Fruit fly (Drosophila melanogaster) whole organism, embryonic: Measurements from ENCODE around the gene Vps8.

ENCODE experiments used
- Adf1 ChIP-seq: fragments of 200-800 bp; sonication (Bioruptor generic); IDR thresholded peaks from 2 replicates; pipeline ENCODE4 v1.3.6; 2022; ENCODE audit warnings: missing biosample characterization, missing genetic modification characterization
- Antp ChIP-seq: fragments of 200-800 bp; sonication (Bioruptor generic); optimal IDR thresholded peaks from 3 replicates; lab custom pipeline; 2016; ENCODE audit warnings: missing biosample characterization, missing genetic modification characterization
- CG10147 ChIP-seq: fragments of 200-800 bp; sonication (Bioruptor generic); optimal IDR thresholded peaks from 2 replicates; lab custom pipeline; 2019; ENCODE audit warnings: missing biosample characterization, mild to moderate bottlenecking, missing genetic modification characterization, moderate library complexity
- CG10462 ChIP-seq: fragments of 200-800 bp; sonication (Bioruptor generic); optimal IDR thresholded peaks from 2 replicates; lab custom pipeline; 2016; ENCODE audit warnings: missing biosample characterization, missing genetic modification characterization
- CG10959 ChIP-seq: fragments of 200-800 bp; sonication (Bioruptor generic); IDR thresholded peaks from 2 replicates; pipeline ENCODE4 v1.3.6; 2022; ENCODE audit warnings: missing biosample characterization, missing genetic modification characterization
- CG11247 ChIP-seq: fragments of 200-800 bp; sonication (Bioruptor generic); IDR thresholded peaks from 2 replicates; pipeline ENCODE4 v1.3.6; 2022; ENCODE audit warnings: missing biosample characterization, missing genetic modification characterization
- CG1603 ChIP-seq: fragments of 200-800 bp; sonication (Bioruptor generic); optimal IDR thresholded peaks from 2 replicates; lab custom pipeline; 2019; ENCODE audit warnings: missing biosample characterization, mild to moderate bottlenecking, missing genetic modification characterization, moderate library complexity
- CG31441 ChIP-seq: fragments of 200-800 bp; sonication (Bioruptor generic); IDR thresholded peaks from 2 replicates; pipeline ENCODE4 v1.3.6; 2022; ENCODE audit warnings: missing biosample characterization, missing genetic modification characterization
- CG3281 ChIP-seq: fragments of 200-800 bp; sonication (Bioruptor generic); optimal IDR thresholded peaks from 3 replicates; lab custom pipeline; 2017; ENCODE audit warnings: missing biosample characterization, mild to moderate bottlenecking, missing genetic modification characterization
- CG34224 ChIP-seq: fragments of 200-800 bp; sonication (Bioruptor generic); IDR thresholded peaks from 3 replicates; pipeline ENCODE4 v1.3.6; 2022; ENCODE audit warnings: missing biosample characterization, missing genetic modification characterization; ENCODE audit not compliant: partially characterized antibody
- CG34376 ChIP-seq: fragments of 200-800 bp; sonication (Bioruptor generic); optimal IDR thresholded peaks from 2 replicates; lab custom pipeline; 2018; ENCODE audit warnings: missing biosample characterization, mild to moderate bottlenecking, missing genetic modification characterization
- CG4854 ChIP-seq: fragments of 200-800 bp; sonication (Bioruptor generic); optimal IDR thresholded peaks from 2 replicates; lab custom pipeline; 2016; ENCODE audit warnings: missing biosample characterization, missing genetic modification characterization, inconsistent platforms
- CG6272 ChIP-seq: fragments of 200-800 bp; sonication (Bioruptor generic); IDR thresholded peaks from 2 replicates; pipeline ENCODE4 v1.3.6; 2022; ENCODE audit warnings: missing biosample characterization, missing genetic modification characterization
- CG6813 ChIP-seq: fragments of 200-800 bp; sonication (Bioruptor generic); optimal IDR thresholded peaks from 2 replicates; lab custom pipeline; 2017; ENCODE audit warnings: missing biosample characterization, missing genetic modification characterization, mild to moderate bottlenecking, moderate library complexity, missing genetic modification reagents
- CG8388 ChIP-seq: fragments of 200-800 bp; sonication (Bioruptor generic); optimal IDR thresholded peaks from 2 replicates; lab custom pipeline; 2019; ENCODE audit warnings: missing biosample characterization, mild to moderate bottlenecking, missing genetic modification characterization, moderate library complexity
- CTCF ChIP-seq: fragments of 200-800 bp; sonication (Bioruptor generic); optimal IDR thresholded peaks from 2 replicates; lab custom pipeline; 2017; ENCODE audit warnings: missing biosample characterization, mild to moderate bottlenecking, missing genetic modification characterization, moderate library complexity
- Camta ChIP-seq: fragments of 200-800 bp; sonication (Bioruptor generic); optimal IDR thresholded peaks from 2 replicates; lab custom pipeline; 2016; ENCODE audit warnings: missing biosample characterization, missing genetic modification characterization
- Chrac-16 ChIP-seq: fragments of 200-800 bp; sonication (Bioruptor generic); optimal IDR thresholded peaks from 3 replicates; lab custom pipeline; 2016; ENCODE audit warnings: missing biosample characterization, missing genetic modification characterization
- CrebB ChIP-seq: fragments of 200-800 bp; sonication (Bioruptor generic); optimal IDR thresholded peaks from 3 replicates; lab custom pipeline; 2018; ENCODE audit warnings: missing biosample characterization, mild to moderate bottlenecking, missing genetic modification characterization
- Dfd ChIP-seq, 2 experiments: fragments of >200 bp; optimal IDR thresholded peaks; 2 replicates each; lab custom pipeline; 2017; ENCODE audit warnings: missing biosample characterization in 2 of 2, missing genetic modification characterization in 2 of 2
- Doc2 ChIP-seq: fragments of 200-800 bp; sonication (Bioruptor generic); IDR thresholded peaks from 2 replicates; pipeline ENCODE4 v1.3.6; 2022; ENCODE audit warnings: missing biosample characterization, missing genetic modification characterization
- Fer1 ChIP-seq: fragments of 200-800 bp; sonication (Bioruptor generic); optimal IDR thresholded peaks from 2 replicates; lab custom pipeline; 2017; ENCODE audit warnings: missing biosample characterization, mild to moderate bottlenecking, missing genetic modification characterization
- Hmx ChIP-seq: fragments of 200-800 bp; sonication (Bioruptor generic); optimal IDR thresholded peaks from 2 replicates; lab custom pipeline; 2016; ENCODE audit warnings: missing biosample characterization, missing genetic modification characterization
- Hr3 ChIP-seq: fragments of 200-800 bp; sonication (Bioruptor generic); optimal IDR thresholded peaks from 3 replicates; lab custom pipeline; 2016; ENCODE audit warnings: missing biosample characterization, missing genetic modification characterization
- Hr51 ChIP-seq, 2 experiments: fragments of 200-800 bp; sonication (Bioruptor generic); optimal IDR thresholded peaks; 2 replicates in 1 of 2; 3 replicates in 1 of 2; lab custom pipeline; 2016 to 2018; ENCODE audit warnings: missing biosample characterization in 2 of 2, missing genetic modification characterization in 2 of 2, mild to moderate bottlenecking in 1 of 2, moderate library complexity in 1 of 2
- Lim3 ChIP-seq: fragments of 200-800 bp; sonication (Bioruptor generic); IDR thresholded peaks from 2 replicates; pipeline ENCODE4 v1.3.6; 2022; ENCODE audit warnings: missing biosample characterization, missing genetic modification characterization
- MTF-1 ChIP-seq: fragments of 200-800 bp; sonication (Bioruptor generic); optimal IDR thresholded peaks from 2 replicates; lab custom pipeline; 2018; ENCODE audit warnings: missing biosample characterization, mild to moderate bottlenecking, missing genetic modification characterization, borderline replicate concordance
- NC2α ChIP-seq: fragments of 200-800 bp; sonication (Bioruptor generic); optimal IDR thresholded peaks from 2 replicates; lab custom pipeline; 2016; ENCODE audit warnings: missing biosample characterization, missing genetic modification characterization
- Nf-YC ChIP-seq: fragments of 200-800 bp; optimal IDR thresholded peaks from 3 replicates; lab custom pipeline; 2019; ENCODE audit warnings: missing biosample characterization, mild to moderate bottlenecking, missing genetic modification characterization, moderate library complexity
- cwo ChIP-seq: fragments of 200-800 bp; sonication (Bioruptor generic); optimal IDR thresholded peaks from 3 replicates; lab custom pipeline; 2017; ENCODE audit warnings: missing biosample characterization, missing genetic modification characterization, mild to moderate bottlenecking, moderate library complexity, missing genetic modification reagents
- dpn ChIP-seq, 2 experiments: fragments of 200-800 bp; sonication (Bioruptor generic); optimal IDR thresholded peaks; 3 replicates each; lab custom pipeline; 2016; ENCODE audit warnings: missing biosample characterization in 2 of 2, missing genetic modification characterization in 2 of 2
- eve ChIP-seq, 2 experiments: fragments of >200 bp; optimal IDR thresholded peaks; 2 replicates each; lab custom pipeline; 2017; ENCODE audit warnings: missing biosample characterization in 2 of 2, missing genetic modification characterization in 2 of 2
- gce ChIP-seq: fragments of 200-800 bp; sonication (Bioruptor generic); IDR thresholded peaks from 3 replicates; pipeline ENCODE4 v1.3.6; 2022; ENCODE audit warnings: missing biosample characterization, missing genetic modification characterization
- hkb ChIP-seq, 2 experiments: fragments of 200-800 bp in 1 of 2; fragments of >200 bp in 1 of 2; sonication (Bioruptor generic) in 1 of 2; IDR thresholded peaks in 1 of 2; optimal IDR thresholded peaks in 1 of 2; 2 replicates each; pipeline versions ENCODE4 v1.3.6 to Lab custom; 2017 to 2022; ENCODE audit warnings: missing biosample characterization in 1 of 2, missing genetic modification characterization in 1 of 2
- jigr1 ChIP-seq: fragments of 200-800 bp; sonication (Bioruptor generic); IDR thresholded peaks from 3 replicates; pipeline ENCODE4 v1.3.6; 2022; ENCODE audit warnings: missing biosample characterization, missing genetic modification characterization
- jing ChIP-seq: fragments of 200-800 bp; sonication (Bioruptor generic); optimal IDR thresholded peaks from 2 replicates; lab custom pipeline; 2018; ENCODE audit warnings: missing biosample characterization, mild to moderate bottlenecking, missing genetic modification characterization
- klu ChIP-seq: fragments of 200-800 bp; sonication (Bioruptor generic); IDR thresholded peaks from 2 replicates; pipeline ENCODE4 v1.3.6; 2022; ENCODE audit warnings: missing biosample characterization, missing genetic modification characterization
- lola ChIP-seq, 3 experiments: fragments of >200 bp in 2 of 3; fragments of 200-800 bp in 1 of 3; sonication (Bioruptor generic) in 1 of 3; optimal IDR thresholded peaks; 2 replicates each; lab custom pipeline; 2017 to 2019; ENCODE audit warnings: missing biosample characterization in 3 of 3, missing genetic modification characterization in 3 of 3, mild to moderate bottlenecking in 1 of 3, moderate library complexity in 1 of 3
- luna ChIP-seq: fragments of 200-800 bp; sonication (Bioruptor generic); optimal IDR thresholded peaks from 2 replicates; lab custom pipeline; 2016; ENCODE audit warnings: missing biosample characterization, missing genetic modification characterization
- nau ChIP-seq: fragments of 200-800 bp; sonication (Bioruptor generic); optimal IDR thresholded peaks from 3 replicates; lab custom pipeline; 2017; ENCODE audit warnings: missing biosample characterization, mild to moderate bottlenecking, missing genetic modification characterization, missing genetic modification reagents
- nom ChIP-seq: fragments of 200-800 bp; sonication (Bioruptor generic); optimal IDR thresholded peaks from 2 replicates; lab custom pipeline; 2017; ENCODE audit warnings: missing biosample characterization, missing genetic modification characterization, mild to moderate bottlenecking, moderate library complexity, missing genetic modification reagents
- oc ChIP-seq: fragments of 200-800 bp; sonication (Bioruptor generic); optimal IDR thresholded peaks from 2 replicates; lab custom pipeline; 2018; ENCODE audit warnings: missing biosample characterization, mild to moderate bottlenecking, missing genetic modification characterization, moderate library complexity
- otp ChIP-seq: fragments of 200-800 bp; sonication (Bioruptor generic); IDR thresholded peaks from 3 replicates; pipeline ENCODE4, ENCODE4 v1.3.6; 2022; ENCODE audit warnings: missing biosample characterization, missing genetic modification characterization
- prd ChIP-seq, 3 experiments: fragments of >200 bp in 2 of 3; fragments of 200-800 bp in 1 of 3; sonication (Bioruptor generic) in 1 of 3; optimal IDR thresholded peaks in 2 of 3; IDR thresholded peaks in 1 of 3; 2 replicates in 2 of 3; 3 replicates in 1 of 3; pipeline versions ENCODE4 v1.3.6 to Lab custom; 2017 to 2022; ENCODE audit warnings: missing biosample characterization in 1 of 3, missing genetic modification characterization in 1 of 3
- ro ChIP-seq: fragments of 200-800 bp; sonication (Bioruptor generic); IDR thresholded peaks from 2 replicates; pipeline ENCODE4 v1.3.6; 2022; ENCODE audit warnings: missing biosample characterization, missing genetic modification characterization
- shn ChIP-seq: fragments of 200-800 bp; sonication (Bioruptor generic); optimal IDR thresholded peaks from 3 replicates; lab custom pipeline; 2016; ENCODE audit warnings: missing biosample characterization, missing genetic modification characterization
- sob ChIP-seq: fragments of 200-800 bp; sonication (Bioruptor generic); IDR thresholded peaks from 2 replicates; pipeline ENCODE4 v1.3.6; 2022; ENCODE audit warnings: missing biosample characterization, missing genetic modification characterization

Gene Vps8

dm6 chr3L:6494928-6495806 lies at the start of gene Vps8, which contains the start of gene sfl (continued):
- peak; percentile 6 for TF ChIP-seq oc (tag; lab: Kevin White, UChicago)
- TF ChIP-seq dpn (GFP tag; optimal IDR thresholded peaks at IDR 0.05; lab: Kevin White, UChicago), result peak in 1 of 2 experiments; percentile 37
- 0 out of 2 replicates have a peak, but pooled peaks have one; percentile 15 for TF ChIP-seq CG6272 (GFP tag; lab: Robert Waterston, UW)
- TF ChIP-seq MTF-1 (GFP tag; lab: Kevin White, UChicago), result peak; percentile 16
- no peak for TF ChIP-seq jing
- no peak for TF ChIP-seq cwo (GFP tag; lab: Kevin White, UChicago)
- no peak for TF ChIP-seq ro (GFP tag; lab: Robert Waterston, UW)
- no peak for TF ChIP-seq hkb (optimal IDR thresholded peaks at IDR 0.05; lab: Kevin White, UChicago)
- TF ChIP-seq hkb (GFP tag; IDR thresholded peaks at IDR 0.05; lab: Robert Waterston, UW), result peak; percentile 33; the same call in 1 of the 2 replicates
- peak in 1 of 3 experiments; percentile 22 for TF ChIP-seq lola (GFP tag; optimal IDR thresholded peaks at IDR 0.05; lab: Kevin White, UChicago)
- TF ChIP-seq CG3281, result peak; percentile 21
- TF ChIP-seq CG1603, result peak; percentile 18
- TF ChIP-seq Chrac-16 (GFP tag; lab: Kevin White, UChicago), result no peak
- peak; percentile 29 for TF ChIP-seq shn (GFP tag; lab: Kevin White, UChicago)
- TF ChIP-seq CTCF (GFP tag; lab: Kevin White, UChicago), result no peak
- TF ChIP-seq CG34376 (GFP tag; lab: Kevin White, UChicago), result peak; percentile 51
- peak; percentile 81 for TF ChIP-seq CG34224 (GFP tag; lab: Robert Waterston, UW)
- TF ChIP-seq CG8388 (GFP tag; lab: Kevin White, UChicago), result no peak
- TF ChIP-seq Fer1 (GFP tag; lab: Kevin White, UChicago), result peak; percentile 24
- no peak for TF ChIP-seq eve (GFP tag; optimal IDR thresholded peaks at IDR 0.05; lab: Kevin White, UChicago)
- TF ChIP-seq Hr51 (GFP tag; optimal IDR thresholded peaks at IDR 0.05; lab: Kevin White, UChicago), result no peak
- no peak for TF ChIP-seq otp
- TF ChIP-seq sob (GFP tag; lab: Robert Waterston, UW), result peak; percentile 32; the same call in 1 of the 2 replicates
- no peak for TF ChIP-seq luna (GFP tag; lab: Kevin White, UChicago)
- no peak for TF ChIP-seq NC2α (GFP tag; lab: Kevin White, UChicago)
- TF ChIP-seq nau (GFP tag; lab: Kevin White, UChicago), result no peak
- TF ChIP-seq CG10147 (GFP tag; lab: Kevin White, UChicago), result peak; percentile 32
- TF ChIP-seq Nf-YC (tag; lab: Kevin White, UChicago), result peak; percentile 42
- TF ChIP-seq Antp (GFP tag; lab: Kevin White, UChicago), result no peak
- TF ChIP-seq Dfd (GFP tag; optimal IDR thresholded peaks at IDR 0.05; lab: Kevin White, UChicago), result no peak
- no peak for TF ChIP-seq CG10959 (GFP tag; lab: Robert Waterston, UW)
- TF ChIP-seq prd (optimal IDR thresholded peaks at IDR 0.05; lab: Kevin White, UChicago), result no peak
- TF ChIP-seq prd (GFP tag; IDR thresholded peaks at IDR 0.05; lab: Robert Waterston, UW), result no peak
- no peak for TF ChIP-seq Lim3
- no peak for TF ChIP-seq CG10462 (GFP tag; lab: Kevin White, UChicago)
- TF ChIP-seq CG6813, result no peak
- peak; percentile 47; the same call in 1 of the 2 replicates for TF ChIP-seq CG31441 (GFP tag; lab: Robert Waterston, UW)
- peak; percentile 7; the same call in 1 of the 2 replicates for TF ChIP-seq Adf1
- TF ChIP-seq jigr1, result peak; percentile 41; the same call in 1 of the 3 replicates
- no peak for TF ChIP-seq CG4854 (GFP tag; lab: Kevin White, UChicago)
- no peak for TF ChIP-seq Camta (GFP tag; lab: Kevin White, UChicago)
- TF ChIP-seq Hmx, result peak; percentile 7
- no peak for TF ChIP-seq Doc2
- TF ChIP-seq gce, result peak; percentile 15; the same call in 1 of the 3 replicates
- TF ChIP-seq CG11247 (GFP tag; lab: Robert Waterston, UW), result no peak
- 0 out of 2 replicates have a peak, but pooled peaks have one; percentile 39 for TF ChIP-seq klu (GFP tag; lab: Robert Waterston, UW)
- peak; percentile 13 for TF ChIP-seq Hr3 (GFP tag; lab: Kevin White, UChicago)
- no peak for TF ChIP-seq CrebB (tag; lab: Kevin White, UChicago)
- no peak for TF ChIP-seq nom (GFP tag; lab: Kevin White, UChicago)
